Worm (Caenorhabditis elegans): Measurements from ENCODE around the gene ula-1.

Gene ula-1

ce11 chrIII:4893540-4893939 lies 26.6 kb downstream of the ula-1 start, which contains the start of gene F26F4.6:
Gene F26F4.6, minus strand, starts transcription at chrIII:4893640.
- TF ChIP-seq flt-1 (GFP tag; IDR thresholded peaks at IDR 0.05): no peak

ce11 chrIII:4890997-4891396 lies 29.1 kb downstream of the ula-1 start, which contains the start of gene F26F4.5:
Gene F26F4.5, minus strand, starts transcription at chrIII:4891252.
- TF ChIP-seq ztf-23 (GFP tag; IDR thresholded peaks at IDR 0.05) (no peak), klf-2 (GFP tag; conservative IDR thresholded peaks at IDR 0.05) (no peak), ztf-29 (GFP tag; IDR thresholded peaks at IDR 0.05) (no peak), T22C8.4 (GFP tag; IDR thresholded peaks at IDR 0.05) (no peak), flt-1 (GFP tag; IDR thresholded peaks at IDR 0.05) (no peak), med-1 (GFP tag; optimal IDR thresholded peaks at IDR 0.05; ENCODE audit: insufficient read depth) (no peak), tab-1 (GFP tag; IDR thresholded peaks at IDR 0.05) (no peak), cog-1 (tag; optimal IDR thresholded peaks at IDR 0.05) (no peak), ref-1 (GFP tag; conservative IDR thresholded peaks at IDR 0.05) (no peak)

ce11 chrIII:4887291-4887690 lies 32.8 kb downstream of the ula-1 start, which contains the start of gene clec-6:
Gene clec-6, minus strand, starts transcription at chrIII:4887444.
- no peak for TF ChIP-seq cog-1 (tag; optimal IDR thresholded peaks at IDR 0.05)
- TF ChIP-seq klf-2 (GFP tag; conservative IDR thresholded peaks at IDR 0.05): no peak
- no peak for TF ChIP-seq ztf-23 (GFP tag; IDR thresholded peaks at IDR 0.05)
- no peak for TF ChIP-seq med-1 (GFP tag; optimal IDR thresholded peaks at IDR 0.05; ENCODE audit: insufficient read depth)
- TF ChIP-seq ref-1 (GFP tag; conservative IDR thresholded peaks at IDR 0.05): no peak
- no peak for TF ChIP-seq flt-1 (GFP tag; IDR thresholded peaks at IDR 0.05)
- no peak for TF ChIP-seq ztf-29 (GFP tag; IDR thresholded peaks at IDR 0.05)
- TF ChIP-seq T22C8.4 (GFP tag; IDR thresholded peaks at IDR 0.05): no peak
- TF ChIP-seq tab-1 (GFP tag; IDR thresholded peaks at IDR 0.05): no peak

ce11 chrIII:4883429-4883828 lies 36.7 kb downstream of the ula-1 start, which contains the start of gene clec-5:
Gene clec-5, minus strand, starts transcription at chrIII:4883606.
- TF ChIP-seq flt-1 (GFP tag; IDR thresholded peaks at IDR 0.05) (no peak), tab-1 (GFP tag; IDR thresholded peaks at IDR 0.05) (no peak), ztf-29 (GFP tag; IDR thresholded peaks at IDR 0.05) (no peak), ztf-23 (GFP tag; IDR thresholded peaks at IDR 0.05) (no peak), med-1 (GFP tag; optimal IDR thresholded peaks at IDR 0.05; ENCODE audit: insufficient read depth) (no peak), T22C8.4 (GFP tag; IDR thresholded peaks at IDR 0.05) (no peak), klf-2 (GFP tag; conservative IDR thresholded peaks at IDR 0.05) (no peak), ref-1 (GFP tag; conservative IDR thresholded peaks at IDR 0.05) (no peak), cog-1 (tag; optimal IDR thresholded peaks at IDR 0.05) (no peak)

DNA sequence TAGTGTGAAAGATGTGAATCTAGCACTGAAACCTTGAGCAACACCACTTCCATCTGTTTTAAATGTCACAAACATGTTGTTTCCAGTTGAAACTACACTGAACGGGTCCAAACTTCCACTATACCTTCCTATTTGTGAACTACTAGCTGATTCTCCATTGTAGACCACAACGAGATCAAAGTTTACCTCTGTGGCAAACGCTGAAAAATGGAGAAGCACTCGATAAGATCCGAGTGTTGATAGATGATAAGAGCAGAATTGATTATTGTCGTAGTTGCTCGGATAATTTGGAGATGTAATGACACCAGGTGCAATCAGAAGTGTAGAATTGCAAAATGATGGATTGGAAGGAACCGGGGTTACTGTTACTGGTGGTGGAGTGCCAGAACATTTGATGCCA lies 38.2 kb downstream of the ula-1 start:
- no peak for TF ChIP-seq flt-1 (GFP tag; IDR thresholded peaks at IDR 0.05)
- TF ChIP-seq med-1 (GFP tag; optimal IDR thresholded peaks at IDR 0.05; ENCODE audit: insufficient read depth): no peak
- no peak for TF ChIP-seq cog-1 (tag; optimal IDR thresholded peaks at IDR 0.05)
- no peak for TF ChIP-seq ztf-23 (GFP tag; IDR thresholded peaks at IDR 0.05)
- TF ChIP-seq ref-1 (GFP tag; conservative IDR thresholded peaks at IDR 0.05): no peak
- TF ChIP-seq klf-2 (GFP tag; conservative IDR thresholded peaks at IDR 0.05): no peak
- TF ChIP-seq ztf-29 (GFP tag; IDR thresholded peaks at IDR 0.05): no peak

ce11 chrIII:4879445-4879844 lies 40.7 kb downstream of the ula-1 start, which contains the start of gene C35D10.1:
Gene C35D10.1, plus strand, starts transcription at chrIII:4879745.
- TF ChIP-seq ztf-23 (GFP tag; IDR thresholded peaks at IDR 0.05): no peak
- no peak for TF ChIP-seq ztf-29 (GFP tag; IDR thresholded peaks at IDR 0.05)
- no peak for TF ChIP-seq flt-1 (GFP tag; IDR thresholded peaks at IDR 0.05)
- TF ChIP-seq tab-1 (GFP tag; IDR thresholded peaks at IDR 0.05): no peak
- no peak for TF ChIP-seq ref-1 (GFP tag; conservative IDR thresholded peaks at IDR 0.05)
- no peak for TF ChIP-seq klf-2 (GFP tag; conservative IDR thresholded peaks at IDR 0.05)
- no peak for TF ChIP-seq cog-1 (tag; optimal IDR thresholded peaks at IDR 0.05)
- TF ChIP-seq T22C8.4 (GFP tag; IDR thresholded peaks at IDR 0.05): no peak
- TF ChIP-seq med-1 (GFP tag; optimal IDR thresholded peaks at IDR 0.05; ENCODE audit: insufficient read depth): no peak

ce11 chrIII:4878281-4878680 lies 41.8 kb downstream of the ula-1 start, which contains the start of the genes tost-1 and arx-6:
Gene tost-1, minus strand, starts transcription at chrIII:4878311.
Gene arx-6, plus strand, starts transcription at chrIII:4878658.
- TF ChIP-seq cog-1 (tag; optimal IDR thresholded peaks at IDR 0.05) (no peak), T22C8.4 (GFP tag; IDR thresholded peaks at IDR 0.05) (0 out of 2 replicates have a peak, but pooled peaks have one; percentile 5)

DNA sequence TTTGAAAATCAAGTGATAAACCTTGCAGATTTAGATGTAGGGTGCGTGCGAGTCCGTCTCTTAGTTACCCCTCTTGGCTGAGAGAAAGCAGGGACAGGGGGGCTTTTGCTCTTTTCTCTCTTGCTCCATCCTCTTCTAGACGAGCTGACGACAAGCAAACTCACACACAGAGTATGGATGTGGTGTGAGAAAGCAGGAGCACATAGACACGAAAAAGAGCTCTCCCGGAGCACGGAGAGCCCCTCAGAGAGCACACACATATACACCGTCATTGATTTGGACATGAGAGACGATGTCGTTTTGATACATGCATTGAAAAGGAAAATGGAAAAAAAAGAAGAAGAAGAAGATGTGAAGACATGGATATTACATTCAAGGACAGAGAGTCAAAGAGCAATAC lies 44.5 kb downstream of the ula-1 start:
- no peak for TF ChIP-seq ztf-23 (GFP tag; IDR thresholded peaks at IDR 0.05)
- no peak for TF ChIP-seq flt-1 (GFP tag; IDR thresholded peaks at IDR 0.05)
- no peak for TF ChIP-seq cog-1 (tag; optimal IDR thresholded peaks at IDR 0.05)
- no peak for TF ChIP-seq tab-1 (GFP tag; IDR thresholded peaks at IDR 0.05)
- no peak for TF ChIP-seq T22C8.4 (GFP tag; IDR thresholded peaks at IDR 0.05)
- TF ChIP-seq ztf-29 (GFP tag; IDR thresholded peaks at IDR 0.05): no peak
- TF ChIP-seq med-1 (GFP tag; optimal IDR thresholded peaks at IDR 0.05; ENCODE audit: insufficient read depth): no peak
- no peak for TF ChIP-seq klf-2 (GFP tag; conservative IDR thresholded peaks at IDR 0.05)

DNA sequence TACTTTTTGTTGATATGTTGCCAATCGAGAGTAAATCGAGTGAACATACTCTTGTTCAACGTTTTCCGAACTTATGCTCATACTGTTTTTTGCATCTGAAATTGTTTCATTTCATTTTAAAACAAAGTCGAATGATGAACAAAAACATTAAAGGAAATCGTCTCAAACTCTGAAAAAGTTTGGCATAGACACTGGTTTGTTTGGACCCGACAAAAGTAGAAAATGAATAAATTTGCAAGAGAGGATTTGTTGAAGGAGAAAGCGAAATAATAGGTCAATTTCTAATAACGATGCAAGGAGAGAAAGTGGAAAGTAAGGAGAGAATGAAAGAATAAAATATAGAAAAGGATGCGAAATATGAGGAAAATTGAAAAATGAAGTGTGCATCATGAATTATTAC lies 45.5 kb downstream of the ula-1 start, which contains the start of gene C35D10.12:
Gene C35D10.12 (minus strand): TSS at position 101 of the 400 bp plus-strand sequence.
- TF ChIP-seq tab-1 (GFP tag; IDR thresholded peaks at IDR 0.05) (no peak), T22C8.4 (GFP tag; IDR thresholded peaks at IDR 0.05) (no peak), ztf-23 (GFP tag; IDR thresholded peaks at IDR 0.05) (no peak), ztf-29 (GFP tag; IDR thresholded peaks at IDR 0.05) (no peak), med-1 (GFP tag; optimal IDR thresholded peaks at IDR 0.05; ENCODE audit: insufficient read depth) (no peak), klf-2 (GFP tag; conservative IDR thresholded peaks at IDR 0.05) (no peak), flt-1 (GFP tag; IDR thresholded peaks at IDR 0.05) (no peak)

DNA sequence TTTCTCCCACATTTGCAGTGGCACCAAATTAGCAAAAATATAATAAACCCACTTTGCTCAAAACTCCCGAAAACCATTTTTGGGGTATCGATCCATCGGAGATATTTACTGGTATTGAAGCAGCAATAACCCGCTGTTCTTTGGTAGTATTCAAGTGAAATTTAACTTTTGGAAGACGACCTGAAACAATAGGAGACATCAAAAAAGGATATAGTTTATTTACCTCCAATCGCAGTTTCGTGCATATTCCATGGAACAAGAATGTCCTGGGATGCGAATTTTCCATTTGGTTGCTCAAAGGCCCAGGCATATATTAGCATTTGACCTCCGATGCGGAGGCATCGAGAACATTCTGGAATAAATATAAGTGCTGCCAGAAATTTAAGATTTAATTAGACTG lies 46.7 kb downstream of the ula-1 start:
- TF ChIP-seq ztf-29 (GFP tag; IDR thresholded peaks at IDR 0.05): no peak
- no peak for TF ChIP-seq ztf-23 (GFP tag; IDR thresholded peaks at IDR 0.05)
- TF ChIP-seq tab-1 (GFP tag; IDR thresholded peaks at IDR 0.05): no peak
- no peak for TF ChIP-seq T22C8.4 (GFP tag; IDR thresholded peaks at IDR 0.05)
- no peak for TF ChIP-seq ref-1 (GFP tag; conservative IDR thresholded peaks at IDR 0.05)
- no peak for TF ChIP-seq med-1 (GFP tag; optimal IDR thresholded peaks at IDR 0.05; ENCODE audit: insufficient read depth)
- no peak for TF ChIP-seq cog-1 (tag; optimal IDR thresholded peaks at IDR 0.05)
- TF ChIP-seq flt-1 (GFP tag; IDR thresholded peaks at IDR 0.05): no peak
- TF ChIP-seq klf-2 (GFP tag; conservative IDR thresholded peaks at IDR 0.05): no peak
